Worm (Caenorhabditis elegans) whole organism, late embryonic: Measurements from ENCODE around the gene srg-41.

Source experiments
- C08G9.2 ChIP-seq: sonication (generic microtip); optimal IDR thresholded peaks from 2 replicates; lab custom pipeline; 2016; ENCODE audit warnings: mild to moderate bottlenecking, missing genetic modification characterization, moderate library complexity, missing compliant biosample characterization
- C38D4.7 ChIP-seq: fragments of 200-800 bp; sonication (Bioruptor generic); optimal IDR thresholded peaks from 2 replicates; lab custom pipeline; 2018; ENCODE audit warnings: mild to moderate bottlenecking, missing genetic modification characterization, moderate library complexity, missing compliant biosample characterization
- F13H6.1 ChIP-seq: sonication (generic microtip); optimal IDR thresholded peaks from 2 replicates; lab custom pipeline; 2016; ENCODE audit warnings: missing genetic modification characterization, missing compliant biosample characterization
- K02D7.2 ChIP-seq: sonication (generic microtip); optimal IDR thresholded peaks from 2 replicates; lab custom pipeline; 2017; ENCODE audit warnings: mild to moderate bottlenecking, missing genetic modification characterization, missing compliant biosample characterization
- T23F11.4 ChIP-seq: fragments of 200-800 bp; sonication (Bioruptor generic); optimal IDR thresholded peaks from 2 replicates; lab custom pipeline; 2018; ENCODE audit warnings: mild to moderate bottlenecking, missing genetic modification characterization, missing compliant biosample characterization
- ahr-1 ChIP-seq: sonication (generic microtip); optimal IDR thresholded peaks from 2 replicates; lab custom pipeline; 2016; ENCODE audit warnings: missing genetic modification characterization, missing compliant biosample characterization
- ama-1 ChIP-seq: fragments of 150-350 bp; optimal IDR thresholded peaks from 2 replicates; lab custom pipeline; 2014
- ceh-18 ChIP-seq: sonication (generic microtip); optimal IDR thresholded peaks from 2 replicates; lab custom pipeline; 2016; ENCODE audit warnings: missing genetic modification characterization, missing compliant biosample characterization
- ceh-19 ChIP-seq: fragments of 200-800 bp; sonication (Bioruptor generic); optimal IDR thresholded peaks from 2 replicates; lab custom pipeline; 2018; ENCODE audit warnings: mild to moderate bottlenecking, missing genetic modification characterization, missing compliant biosample characterization
- ceh-2 ChIP-seq: sonication (generic microtip); optimal IDR thresholded peaks from 2 replicates; lab custom pipeline; 2016; ENCODE audit warnings: missing genotype, missing genetic modification characterization, missing compliant biosample characterization
- ceh-22 ChIP-seq: sonication (generic microtip); optimal IDR thresholded peaks from 2 replicates; lab custom pipeline; 2017; ENCODE audit warnings: missing biosample characterization, missing genetic modification characterization
- ceh-24 ChIP-seq: sonication (generic microtip); optimal IDR thresholded peaks from 2 replicates; lab custom pipeline; 2016; ENCODE audit warnings: mild to moderate bottlenecking, missing genetic modification characterization, missing compliant biosample characterization
- ceh-30 ChIP-seq: fragments of 150-350 bp; optimal IDR thresholded peaks from 2 replicates; lab custom pipeline; 2014; ENCODE audit warnings: missing biosample characterization, missing genetic modification characterization
- ceh-34 ChIP-seq: sonication (generic microtip); optimal IDR thresholded peaks from 2 replicates; lab custom pipeline; 2016; ENCODE audit warnings: mild to moderate bottlenecking, missing genetic modification characterization, missing compliant biosample characterization
- ceh-45 ChIP-seq: fragments of 200-800 bp; sonication (Bioruptor generic); IDR thresholded peaks from 2 replicates; pipeline ENCODE4 v1.3.6; 2022; ENCODE audit warnings: missing genetic modification reagents, missing genetic modification characterization, missing compliant biosample characterization
- ceh-48 ChIP-seq: sonication (generic microtip); optimal IDR thresholded peaks from 2 replicates; lab custom pipeline; 2016; ENCODE audit warnings: missing genetic modification characterization, inconsistent platforms, missing compliant biosample characterization
- ceh-6 ChIP-seq: fragments of 200-800 bp; sonication (Bioruptor generic); optimal IDR thresholded peaks from 2 replicates; lab custom pipeline; 2018; ENCODE audit warnings: mild to moderate bottlenecking, missing genetic modification characterization, missing compliant biosample characterization
- ceh-9 ChIP-seq: sonication (generic microtip); optimal IDR thresholded peaks from 2 replicates; lab custom pipeline; 2016; ENCODE audit warnings: mild to moderate bottlenecking, missing genetic modification characterization, inconsistent platforms, missing compliant biosample characterization
- che-1 ChIP-seq: sonication (generic microtip); optimal IDR thresholded peaks from 2 replicates; lab custom pipeline; 2016; ENCODE audit warnings: mild to moderate bottlenecking, missing genetic modification characterization, missing compliant biosample characterization
- dmd-4 ChIP-seq: sonication (generic microtip); optimal IDR thresholded peaks from 2 replicates; lab custom pipeline; 2016; ENCODE audit warnings: borderline replicate concordance, missing genetic modification characterization, missing compliant biosample characterization
- elt-2 ChIP-seq: sonication (generic microtip); optimal IDR thresholded peaks from 2 replicates; lab custom pipeline; 2016; ENCODE audit warnings: missing genetic modification reagents, missing genetic modification characterization, missing compliant biosample characterization
- elt-4 ChIP-seq: sonication (generic microtip); optimal IDR thresholded peaks from 2 replicates; lab custom pipeline; 2016; ENCODE audit warnings: missing genetic modification characterization, missing compliant biosample characterization
- ets-4 ChIP-seq: sonication (generic microtip); optimal IDR thresholded peaks from 2 replicates; lab custom pipeline; 2016; ENCODE audit warnings: missing genetic modification characterization, missing compliant biosample characterization
- eyg-1 ChIP-seq: sonication (generic microtip); optimal IDR thresholded peaks from 2 replicates; lab custom pipeline; 2016; ENCODE audit warnings: missing genotype, missing genetic modification characterization, missing compliant biosample characterization
- fax-1 ChIP-seq: sonication (generic microtip); optimal IDR thresholded peaks from 2 replicates; lab custom pipeline; 2016; ENCODE audit warnings: missing genotype, missing genetic modification characterization, missing compliant biosample characterization
- fkh-10 ChIP-seq: fragments of 150-350 bp; optimal IDR thresholded peaks from 2 replicates; lab custom pipeline; 2014; ENCODE audit warnings: missing biosample characterization, missing genetic modification reagents, missing genetic modification characterization
- fkh-6 ChIP-seq: sonication (generic microtip); optimal IDR thresholded peaks from 2 replicates; lab custom pipeline; 2016; ENCODE audit warnings: missing genetic modification characterization, missing compliant biosample characterization
- gmeb-2 ChIP-seq: sonication (generic microtip); optimal IDR thresholded peaks from 2 replicates; lab custom pipeline; 2016; ENCODE audit warnings: missing genetic modification characterization, inconsistent platforms, missing compliant biosample characterization
- hlh-15 ChIP-seq: sonication (generic microtip); optimal IDR thresholded peaks from 2 replicates; lab custom pipeline; 2016; ENCODE audit warnings: missing genetic modification characterization, missing compliant biosample characterization
- hlh-30 ChIP-seq: sonication (generic microtip); optimal IDR thresholded peaks from 2 replicates; lab custom pipeline; 2017; ENCODE audit warnings: antibody characterized with exemption, missing genetic modification characterization, missing compliant biosample characterization; ENCODE audit not compliant: insufficient read depth
- hlh-8 ChIP-seq: sonication (generic microtip); optimal IDR thresholded peaks from 2 replicates; lab custom pipeline; 2016; ENCODE audit warnings: missing genotype, missing genetic modification characterization, missing compliant biosample characterization
- lim-6 ChIP-seq: sonication (generic microtip); optimal IDR thresholded peaks from 2 replicates; lab custom pipeline; 2016; ENCODE audit warnings: missing genetic modification characterization, missing compliant biosample characterization
- madf-2 ChIP-seq: sonication (generic microtip); optimal IDR thresholded peaks from 2 replicates; lab custom pipeline; 2017; ENCODE audit warnings: missing genetic modification characterization, missing compliant biosample characterization
- mec-3 ChIP-seq: sonication (generic microtip); optimal IDR thresholded peaks from 2 replicates; lab custom pipeline; 2016; ENCODE audit warnings: borderline replicate concordance, missing genetic modification characterization, missing compliant biosample characterization
- nfya-1 ChIP-seq: sonication (generic microtip); optimal IDR thresholded peaks from 2 replicates; lab custom pipeline; 2017; ENCODE audit warnings: missing genetic modification characterization, mild to moderate bottlenecking, missing compliant biosample characterization, antibody characterized with exemption, moderate library complexity
- nhr-11 ChIP-seq: fragments of 150-350 bp; optimal IDR thresholded peaks from 2 replicates; lab custom pipeline; 2014; ENCODE audit warnings: missing biosample characterization, missing genetic modification characterization
- odd-2 ChIP-seq: sonication (generic microtip); optimal IDR thresholded peaks from 2 replicates; lab custom pipeline; 2017; ENCODE audit warnings: antibody characterized with exemption, mild to moderate bottlenecking, missing genetic modification characterization, missing compliant biosample characterization
- pax-1 ChIP-seq: fragments of 150-350 bp; optimal IDR thresholded peaks from 2 replicates; lab custom pipeline; 2014; ENCODE audit warnings: missing biosample characterization, missing genetic modification characterization
- pha-2 ChIP-seq: sonication (generic microtip); optimal IDR thresholded peaks from 2 replicates; lab custom pipeline; 2017; ENCODE audit warnings: mild to moderate bottlenecking, missing genetic modification characterization, missing compliant biosample characterization
- pha-4 ChIP-seq: fragments of 150-350 bp; optimal IDR thresholded peaks from 2 replicates; lab custom pipeline; 2018; ENCODE audit warnings: missing biosample characterization, missing genetic modification reagents, missing genetic modification characterization
- ref-2 ChIP-seq: sonication (generic microtip); optimal IDR thresholded peaks from 2 replicates; lab custom pipeline; 2016; ENCODE audit warnings: missing genetic modification characterization, missing compliant biosample characterization
- rnt-1 ChIP-seq: sonication (generic microtip); optimal IDR thresholded peaks from 2 replicates; lab custom pipeline; 2016; ENCODE audit warnings: missing genetic modification characterization, missing compliant biosample characterization
- sdc-2 ChIP-seq: sonication (generic microtip); optimal IDR thresholded peaks from 2 replicates; lab custom pipeline; 2016; ENCODE audit warnings: missing genotype, missing genetic modification characterization, missing compliant biosample characterization
- sox-2 ChIP-seq: fragments of 200-800 bp; sonication (Bioruptor generic); IDR thresholded peaks from 2 replicates; pipeline ENCODE4 v1.3.6; 2022; ENCODE audit warnings: missing genetic modification reagents, missing genetic modification characterization, missing compliant biosample characterization
- sox-4 ChIP-seq: sonication (generic microtip); optimal IDR thresholded peaks from 2 replicates; lab custom pipeline; 2017; ENCODE audit warnings: mild to moderate bottlenecking, missing genetic modification characterization, inconsistent platforms, missing compliant biosample characterization
- syd-9 ChIP-seq: sonication (generic microtip); optimal IDR thresholded peaks from 2 replicates; lab custom pipeline; 2016; ENCODE audit warnings: mild to moderate bottlenecking, missing genetic modification characterization, moderate library complexity, missing compliant biosample characterization
- tbx-2 ChIP-seq: sonication (generic microtip); optimal IDR thresholded peaks from 2 replicates; lab custom pipeline; 2016; ENCODE audit warnings: missing genetic modification characterization, missing compliant biosample characterization
- unc-3 ChIP-seq, 2 experiments: fragments of 200-800 bp in 1 of 2; sonication (Bioruptor generic) in 1 of 2; sonication (generic microtip) in 1 of 2; conservative IDR thresholded peaks in 1 of 2; optimal IDR thresholded peaks in 1 of 2; 2 replicates each; pipeline versions ENCODE4 v1.3.6 to Lab custom; 2016 to 2022; ENCODE audit warnings: missing compliant biosample characterization in 2 of 2, missing genetic modification characterization in 2 of 2, missing genetic modification reagents in 1 of 2
- unc-42 ChIP-seq: sonication (generic microtip); optimal IDR thresholded peaks from 2 replicates; lab custom pipeline; 2016; ENCODE audit warnings: missing genotype, missing genetic modification characterization, missing compliant biosample characterization
- unc-55 ChIP-seq: sonication (generic microtip); optimal IDR thresholded peaks from 2 replicates; lab custom pipeline; 2017; ENCODE audit warnings: missing biosample characterization, missing genetic modification reagents, missing genetic modification characterization
- unc-86 ChIP-seq: sonication (generic microtip); optimal IDR thresholded peaks from 2 replicates; lab custom pipeline; 2016; ENCODE audit warnings: missing genetic modification characterization, missing compliant biosample characterization
- ztf-16 ChIP-seq: sonication (generic microtip); optimal IDR thresholded peaks from 2 replicates; lab custom pipeline; 2017; ENCODE audit warnings: missing genetic modification characterization, missing compliant biosample characterization

srg-41 gene

ce11 chrV:11113041-11113574 lies 48.6 kb downstream of the srg-41 start, which contains the start of gene erfa-3:
TSS of gene erfa-3 (minus strand) at chrV:11113091.
- TF ChIP-seq ama-1 (lab: Kevin White, UChicago) (no peak), syd-9 (tag; lab: Kevin White, UChicago) (peak; percentile 73), F13H6.1 (tag; lab: Kevin White, UChicago) (peak; percentile 63), eyg-1 (no peak), K02D7.2 (peak; percentile 73), ceh-2 (tag; lab: Kevin White, UChicago) (peak; percentile 65), unc-3 (GFP tag; conservative IDR thresholded peaks at IDR 0.05; lab: Robert Waterston, UW) (no peak), unc-3 (tag; optimal IDR thresholded peaks at IDR 0.05; lab: Kevin White, UChicago) (peak; percentile 68), sox-4 (peak; percentile 72), che-1 (tag; lab: Kevin White, UChicago) (peak; percentile 65), ceh-6 (GFP tag; lab: Kevin White, UChicago) (peak; percentile 64), ceh-22 (tag; lab: Kevin White, UChicago) (no peak), gmeb-2 (peak; percentile 69), hlh-15 (tag; lab: Kevin White, UChicago) (peak; percentile 75), unc-55 (GFP tag; lab: Kevin White, UChicago) (no peak), T23F11.4 (GFP tag; lab: Kevin White, UChicago) (peak; percentile 71), rnt-1 (peak; percentile 69), madf-2 (tag; lab: Kevin White, UChicago) (peak; percentile 67), ztf-16 (tag; lab: Kevin White, UChicago) (peak; percentile 63), elt-4 (tag; lab: Kevin White, UChicago) (no peak), ceh-18 (peak; percentile 52), dmd-4 (tag; lab: Kevin White, UChicago) (peak; percentile 32), tbx-2 (tag; lab: Kevin White, UChicago) (peak; percentile 88), fkh-10 (GFP tag; lab: Kevin White, UChicago) (no peak), ceh-34 (peak; percentile 84), ceh-48 (tag; lab: Kevin White, UChicago) (peak; percentile 51), ceh-9 (tag; lab: Kevin White, UChicago) (no peak), odd-2 (tag; lab: Kevin White, UChicago) (peak; percentile 68), sdc-2 (tag; lab: Kevin White, UChicago) (peak; percentile 60), ets-4 (tag; lab: Kevin White, UChicago) (peak; percentile 31), hlh-30 (peak; percentile 49), mec-3 (tag; lab: Kevin White, UChicago) (no peak), nhr-11 (tag; lab: Kevin White, UChicago) (no peak), lim-6 (tag; lab: Kevin White, UChicago) (peak; percentile 49), sox-2 (peak; percentile 45; the same call in 1 of the 2 replicates), unc-86 (tag; lab: Kevin White, UChicago) (peak; percentile 74), ceh-24 (tag; lab: Kevin White, UChicago) (peak; percentile 51), fax-1 (tag; lab: Kevin White, UChicago) (peak; percentile 76), ceh-19 (GFP tag; lab: Kevin White, UChicago) (peak; percentile 82), nfya-1 (tag; lab: Kevin White, UChicago) (peak; percentile 73), C38D4.7 (GFP tag; lab: Kevin White, UChicago) (peak; percentile 71), ref-2 (tag; lab: Kevin White, UChicago) (peak; percentile 84), ahr-1 (peak; percentile 57), pha-4 (no peak), pax-1 (peak; percentile 63), fkh-6 (tag; lab: Kevin White, UChicago) (peak; percentile 73), hlh-8 (tag; lab: Kevin White, UChicago) (peak; percentile 68), ceh-30 (tag; lab: Kevin White, UChicago) (no peak), elt-2 (tag; lab: Kevin White, UChicago) (peak; percentile 90), unc-42 (tag; lab: Kevin White, UChicago) (no peak), C08G9.2 (tag; lab: Kevin White, UChicago) (peak; percentile 62), ceh-45 (GFP tag; lab: Robert Waterston, UW) (peak; percentile 24; the same call in 1 of the 2 replicates), pha-2 (tag; lab: Kevin White, UChicago) (peak; percentile 85)
